Worm (Caenorhabditis elegans): ENCODE data around the gene tag-18.

- TF ChIP-seq unc-62 (GFP tag; optimal IDR thresholded peaks at IDR 0.05) (no peak), R02D3.7 (tag; optimal IDR thresholded peaks at IDR 0.05) (no peak), nhr-25 (tag; optimal IDR thresholded peaks at IDR 0.05) (no peak), elt-1 (tag; optimal IDR thresholded peaks at IDR 0.05) (no peak), nhr-6 (tag; optimal IDR thresholded peaks at IDR 0.05) (no peak), mab-5 (tag; optimal IDR thresholded peaks at IDR 0.05) (no peak), ZK546.5 (tag; optimal IDR thresholded peaks at IDR 0.05) (no peak)
Observed at ce11 chrX:3762410-3762809, 28.6 kb upstream of the tag-18 start, which contains the start of gene T14G12.11.

Measured in whole organism, L2 larva.